Worm (Caenorhabditis elegans) whole organism, late embryonic: ENCODE measurements around the gene wago-4.

ENCODE experiments used
- K09A11.1 ChIP-seq: sonication (generic microtip); optimal IDR thresholded peaks from 2 replicates; lab custom pipeline; 2017; ENCODE audit warnings: antibody characterized with exemption, mild to moderate bottlenecking, missing genetic modification characterization, missing compliant biosample characterization; ENCODE audit not compliant: insufficient read depth
- ama-1 ChIP-seq: fragments of 150-350 bp; optimal IDR thresholded peaks from 2 replicates; lab custom pipeline; 2014
- dmd-4 ChIP-seq: sonication (generic microtip); optimal IDR thresholded peaks from 2 replicates; lab custom pipeline; 2016; ENCODE audit warnings: borderline replicate concordance, missing genetic modification characterization, missing compliant biosample characterization
- hlh-13 ChIP-seq: fragments of 200-800 bp; sonication (Bioruptor generic); optimal IDR thresholded peaks from 2 replicates; lab custom pipeline; 2018; ENCODE audit warnings: mild to moderate bottlenecking, missing genetic modification characterization, missing compliant biosample characterization
- hlh-30 ChIP-seq: sonication (generic microtip); optimal IDR thresholded peaks from 2 replicates; lab custom pipeline; 2017; ENCODE audit warnings: antibody characterized with exemption, missing genetic modification characterization, missing compliant biosample characterization; ENCODE audit not compliant: insufficient read depth
- nfya-1 ChIP-seq: sonication (generic microtip); optimal IDR thresholded peaks from 2 replicates; lab custom pipeline; 2017; ENCODE audit warnings: missing genetic modification characterization, mild to moderate bottlenecking, missing compliant biosample characterization, antibody characterized with exemption, moderate library complexity
- odd-2 ChIP-seq: sonication (generic microtip); optimal IDR thresholded peaks from 2 replicates; lab custom pipeline; 2017; ENCODE audit warnings: antibody characterized with exemption, mild to moderate bottlenecking, missing genetic modification characterization, missing compliant biosample characterization
- pha-4 ChIP-seq: fragments of 150-350 bp; optimal IDR thresholded peaks from 2 replicates; lab custom pipeline; 2018; ENCODE audit warnings: missing biosample characterization, missing genetic modification reagents, missing genetic modification characterization
- unc-42 ChIP-seq: sonication (generic microtip); optimal IDR thresholded peaks from 2 replicates; lab custom pipeline; 2016; ENCODE audit warnings: missing genotype, missing genetic modification characterization, missing compliant biosample characterization
- unc-55 ChIP-seq: sonication (generic microtip); optimal IDR thresholded peaks from 2 replicates; lab custom pipeline; 2017; ENCODE audit warnings: missing biosample characterization, missing genetic modification reagents, missing genetic modification characterization

ce11 chrII:12901025-12901424 lies 18.3 kb upstream of the wago-4 start, which contains the start of gene clec-65:
- no peak for TF ChIP-seq nfya-1
- no peak for TF ChIP-seq unc-42 (tag; lab: Kevin White, UChicago)
- TF ChIP-seq ama-1: no peak
- TF ChIP-seq dmd-4 (tag; lab: Kevin White, UChicago): no peak
- no peak for TF ChIP-seq K09A11.1 (tag; lab: Kevin White, UChicago)
- TF ChIP-seq odd-2 (tag; lab: Kevin White, UChicago): no peak
- TF ChIP-seq hlh-30 (tag; lab: Kevin White, UChicago): no peak
- no peak for TF ChIP-seq pha-4 (tag; lab: Kevin White, UChicago)
- TF ChIP-seq hlh-13 (GFP tag; lab: Kevin White, UChicago): no peak
- no peak for TF ChIP-seq unc-55 (GFP tag; lab: Kevin White, UChicago)
